Fruit fly (Drosophila melanogaster) whole organism, prepupa: ENCODE data around the gene CG44837.
A peak's percentile ranks its signal among the peaks of the same experiment; 100 is the strongest.

Source experiments
- CG10631 ChIP-seq: fragments of 200-800 bp; sonication (Bioruptor generic); optimal IDR thresholded peaks from 2 replicates; lab custom pipeline; 2016; ENCODE audit warnings: missing biosample characterization, missing genetic modification characterization
- CG10669 ChIP-seq: fragments of 200-800 bp; sonication (Bioruptor generic); optimal IDR thresholded peaks from 3 replicates; lab custom pipeline; 2018; ENCODE audit warnings: missing biosample characterization, mild to moderate bottlenecking, missing genetic modification characterization, moderate library complexity
- CG11294 ChIP-seq: fragments of 200-800 bp; sonication (Bioruptor generic); IDR thresholded peaks from 2 replicates; pipeline ENCODE4 v1.3.6; 2022; ENCODE audit warnings: missing biosample characterization, missing genetic modification characterization
- CG11762 ChIP-seq: fragments of 200-800 bp; sonication (Bioruptor generic); optimal IDR thresholded peaks from 3 replicates; lab custom pipeline; 2016; ENCODE audit warnings: missing biosample characterization, missing genetic modification characterization; ENCODE audit not compliant: insufficient read depth
- CG11902 ChIP-seq: fragments of 200-800 bp; sonication (Bioruptor generic); optimal IDR thresholded peaks from 3 replicates; lab custom pipeline; 2016; ENCODE audit warnings: missing biosample characterization, missing genetic modification characterization
- CG1621 ChIP-seq: fragments of 200-800 bp; sonication (Bioruptor generic); optimal IDR thresholded peaks from 3 replicates; lab custom pipeline; 2018; ENCODE audit warnings: missing biosample characterization, mild to moderate bottlenecking, missing genetic modification characterization
- CG16779 ChIP-seq: fragments of 200-800 bp; sonication (Bioruptor generic); optimal IDR thresholded peaks from 3 replicates; lab custom pipeline; 2017; ENCODE audit warnings: missing biosample characterization, mild to moderate bottlenecking, missing genetic modification characterization
- CG3032 ChIP-seq: fragments of 200-800 bp; optimal IDR thresholded peaks from 2 replicates; lab custom pipeline; 2019; ENCODE audit warnings: missing biosample characterization, mild to moderate bottlenecking, missing genetic modification characterization, moderate library complexity
- CG31627 ChIP-seq: fragments of 200-800 bp; sonication (Bioruptor generic); optimal IDR thresholded peaks from 3 replicates; lab custom pipeline; 2016; ENCODE audit warnings: missing biosample characterization, missing genetic modification characterization
- CG32006 ChIP-seq: fragments of 200-800 bp; sonication (Bioruptor generic); optimal IDR thresholded peaks from 3 replicates; lab custom pipeline; 2017; ENCODE audit warnings: missing biosample characterization, mild to moderate bottlenecking, missing genetic modification characterization
- CG4318 ChIP-seq: fragments of 200-800 bp; sonication (Bioruptor generic); optimal IDR thresholded peaks from 3 replicates; lab custom pipeline; 2017; ENCODE audit warnings: missing biosample characterization, mild to moderate bottlenecking, missing genetic modification characterization
- CG6163 ChIP-seq: fragments of 200-800 bp; sonication (Bioruptor generic); IDR thresholded peaks from 3 replicates; pipeline ENCODE4 v1.3.6; 2022; ENCODE audit warnings: missing biosample characterization, missing genetic modification characterization
- CG6276 ChIP-seq: fragments of 200-800 bp; sonication (Bioruptor generic); optimal IDR thresholded peaks from 2 replicates; lab custom pipeline; 2017; ENCODE audit warnings: missing biosample characterization, mild to moderate bottlenecking, missing genetic modification characterization
- CG6808 ChIP-seq: fragments of 200-800 bp; sonication (Bioruptor generic); optimal IDR thresholded peaks from 3 replicates; lab custom pipeline; 2017; ENCODE audit warnings: missing biosample characterization, missing genetic modification characterization, mild to moderate bottlenecking, moderate library complexity, missing genetic modification reagents
- CG6854 ChIP-seq: fragments of 200-800 bp; sonication (Bioruptor generic); optimal IDR thresholded peaks from 2 replicates; lab custom pipeline; 2017; ENCODE audit warnings: missing biosample characterization, mild to moderate bottlenecking, missing genetic modification characterization
- CG7368 ChIP-seq: fragments of 200-800 bp; sonication (Bioruptor generic); optimal IDR thresholded peaks from 3 replicates; lab custom pipeline; 2016; ENCODE audit warnings: missing biosample characterization, missing genetic modification characterization
- CG8319 ChIP-seq: fragments of 200-800 bp; sonication (Bioruptor generic); optimal IDR thresholded peaks from 3 replicates; lab custom pipeline; 2016; ENCODE audit warnings: missing biosample characterization, missing genetic modification characterization
- CG9139 ChIP-seq: fragments of 200-800 bp; sonication (Bioruptor generic); optimal IDR thresholded peaks from 3 replicates; lab custom pipeline; 2017; ENCODE audit warnings: missing biosample characterization, mild to moderate bottlenecking, missing genetic modification characterization
- Eip75B ChIP-seq: fragments of 200-800 bp; sonication (Bioruptor generic); optimal IDR thresholded peaks from 3 replicates; lab custom pipeline; 2016; ENCODE audit warnings: missing biosample characterization, missing genetic modification characterization
- Eip78C ChIP-seq: fragments of 200-800 bp; sonication (Bioruptor generic); peaks from one replicate; lab custom pipeline; 2016; ENCODE audit warnings: missing biosample characterization, missing genetic modification characterization
- Eip93F ChIP-seq: fragments of 200-800 bp; sonication (Bioruptor generic); optimal IDR thresholded peaks from 2 replicates; lab custom pipeline; 2016; ENCODE audit warnings: missing biosample characterization, mild to moderate bottlenecking, missing genetic modification characterization
- Ets21C ChIP-seq: fragments of 200-800 bp; sonication (Bioruptor generic); optimal IDR thresholded peaks from 3 replicates; lab custom pipeline; 2016; ENCODE audit warnings: missing biosample characterization, missing genetic modification characterization
- Ets96B ChIP-seq: fragments of 200-800 bp; optimal IDR thresholded peaks from 2 replicates; lab custom pipeline; 2019; ENCODE audit warnings: missing biosample characterization, mild to moderate bottlenecking, missing genetic modification characterization, moderate library complexity
- Gug ChIP-seq: fragments of 200-800 bp; sonication (Bioruptor generic); IDR thresholded peaks from 2 replicates; pipeline ENCODE4 v1.3.6; 2022; ENCODE audit warnings: missing biosample characterization, missing genetic modification characterization
- Hr38 ChIP-seq: sonication (Bioruptor generic); optimal IDR thresholded peaks from 2 replicates; lab custom pipeline; 2016; ENCODE audit warnings: missing biosample characterization, missing genetic modification characterization
- Hr39 ChIP-seq: fragments of 200-800 bp; sonication (Bioruptor generic); optimal IDR thresholded peaks from 2 replicates; lab custom pipeline; 2016; ENCODE audit warnings: missing biosample characterization, missing genetic modification characterization
- Hr4 ChIP-seq: fragments of 200-800 bp; sonication (Bioruptor generic); optimal IDR thresholded peaks from 3 replicates; lab custom pipeline; 2016; ENCODE audit warnings: missing biosample characterization, missing genetic modification characterization
- Smox ChIP-seq: fragments of 200-800 bp; sonication (Bioruptor generic); optimal IDR thresholded peaks from 3 replicates; lab custom pipeline; 2016; ENCODE audit warnings: missing biosample characterization, missing genetic modification characterization
- Sox102F ChIP-seq: fragments of 200-800 bp; sonication (Bioruptor generic); optimal IDR thresholded peaks from 2 replicates; lab custom pipeline; 2016; ENCODE audit warnings: missing biosample characterization, mild to moderate bottlenecking, missing genetic modification characterization
- Sox14 ChIP-seq: fragments of 200-800 bp; sonication (Bioruptor generic); optimal IDR thresholded peaks from 3 replicates; lab custom pipeline; 2016; ENCODE audit warnings: missing biosample characterization, missing genetic modification characterization
- achi ChIP-seq: fragments of 200-800 bp; sonication (Bioruptor generic); optimal IDR thresholded peaks from 3 replicates; lab custom pipeline; 2016; ENCODE audit warnings: missing biosample characterization, missing genetic modification characterization
- acj6 ChIP-seq: fragments of 200-800 bp; sonication (Bioruptor generic); optimal IDR thresholded peaks from 3 replicates; lab custom pipeline; 2016; ENCODE audit warnings: missing biosample characterization, missing genetic modification characterization
- dsx ChIP-seq: fragments of 200-800 bp; optimal IDR thresholded peaks from 3 replicates; lab custom pipeline; 2019; ENCODE audit warnings: missing biosample characterization, mild to moderate bottlenecking, missing genetic modification characterization, moderate library complexity; ENCODE audit not compliant: poor library complexity, severe bottlenecking
- esn ChIP-seq: fragments of 200-800 bp; sonication (Bioruptor generic); optimal IDR thresholded peaks from 2 replicates; lab custom pipeline; 2016; ENCODE audit warnings: missing biosample characterization, mild to moderate bottlenecking, missing genetic modification characterization, moderate library complexity
- fd85E ChIP-seq: fragments of 200-800 bp; sonication (Bioruptor generic); optimal IDR thresholded peaks from 3 replicates; lab custom pipeline; 2016; ENCODE audit warnings: missing biosample characterization, missing genetic modification characterization
- fkh ChIP-seq: fragments of 200-800 bp; sonication (Bioruptor generic); optimal IDR thresholded peaks from 3 replicates; lab custom pipeline; 2017; ENCODE audit warnings: missing biosample characterization, mild to moderate bottlenecking, missing genetic modification characterization, moderate library complexity
- lz ChIP-seq: fragments of 200-800 bp; sonication (Bioruptor generic); optimal IDR thresholded peaks from 3 replicates; lab custom pipeline; 2016; ENCODE audit warnings: missing biosample characterization, missing genetic modification characterization
- net ChIP-seq: fragments of 200-800 bp; sonication (Bioruptor generic); optimal IDR thresholded peaks from 3 replicates; lab custom pipeline; 2016; ENCODE audit warnings: missing biosample characterization, missing genetic modification characterization
- pdm3 ChIP-seq: fragments of 200-800 bp; sonication (Bioruptor generic); optimal IDR thresholded peaks from 3 replicates; lab custom pipeline; 2016; ENCODE audit warnings: missing biosample characterization, missing genetic modification characterization
- salr ChIP-seq, 2 experiments: fragments of 200-800 bp; sonication (Bioruptor generic); optimal IDR thresholded peaks; 3 replicates each; lab custom pipeline; 2016 to 2018; ENCODE audit warnings: missing biosample characterization in 2 of 2, missing genetic modification characterization in 2 of 2, mild to moderate bottlenecking in 1 of 2
- spab ChIP-seq: fragments of 200-800 bp; sonication (Bioruptor generic); optimal IDR thresholded peaks from 2 replicates; lab custom pipeline; 2017; ENCODE audit warnings: missing biosample characterization, mild to moderate bottlenecking, missing genetic modification characterization, missing genetic modification reagents
- ss ChIP-seq, 2 experiments: fragments of 200-800 bp; sonication (Bioruptor generic); optimal IDR thresholded peaks; 2 replicates in 1 of 2; 3 replicates in 1 of 2; lab custom pipeline; 2017 to 2018; ENCODE audit warnings: mild to moderate bottlenecking in 2 of 2, missing biosample characterization in 2 of 2, missing genetic modification characterization in 2 of 2, moderate library complexity in 1 of 2
- svp ChIP-seq: fragments of 200-800 bp; sonication (Bioruptor generic); peaks from one replicate; lab custom pipeline; 2016; ENCODE audit warnings: missing biosample characterization, missing genetic modification characterization
- topi ChIP-seq: fragments of 200-800 bp; sonication (Bioruptor generic); optimal IDR thresholded peaks from 3 replicates; lab custom pipeline; 2016; ENCODE audit warnings: missing biosample characterization, missing genetic modification characterization

CG44837 gene

dm6 chr3L:11924657-11925056 lies 14.0 kb downstream of the CG44837 start, which contains the start of gene SdhAL:
Gene SdhAL (minus strand): TSS chr3L:11924757.
- TF ChIP-seq CG10631 (GFP tag; lab: Kevin White, UChicago) = no peak
- TF ChIP-seq svp (GFP tag; lab: Kevin White, UChicago) = no peak
- TF ChIP-seq dsx (GFP tag; lab: Kevin White, UChicago) = no peak
- no peak for TF ChIP-seq salr (GFP tag; optimal IDR thresholded peaks at IDR 0.05; lab: Kevin White, UChicago)
- TF ChIP-seq topi (GFP tag; lab: Kevin White, UChicago) = no peak
- no peak for TF ChIP-seq fd85E (GFP tag; lab: Kevin White, UChicago)
- no peak for TF ChIP-seq CG3032 (tag; lab: Kevin White, UChicago)
- TF ChIP-seq CG6163 (GFP tag; lab: Robert Waterston, UW) = no peak
- no peak for TF ChIP-seq CG6276 (GFP tag; lab: Kevin White, UChicago)
- TF ChIP-seq pdm3 (GFP tag; lab: Kevin White, UChicago) = no peak
- TF ChIP-seq CG16779 (tag; lab: Kevin White, UChicago) = no peak
- TF ChIP-seq CG10669 = no peak
- no peak for TF ChIP-seq spab
- no peak for TF ChIP-seq Eip78C (GFP tag; lab: Kevin White, UChicago)
- TF ChIP-seq Smox = no peak
- TF ChIP-seq Ets21C (GFP tag; lab: Kevin White, UChicago) = no peak

dm6 chr3L:11921213-11921612 lies 17.5 kb downstream of the CG44837 start, which contains the start of gene CG11588:
Gene CG11588 (plus strand): TSS chr3L:11921513.
- no peak for TF ChIP-seq net (GFP tag; lab: Kevin White, UChicago)
- TF ChIP-seq Sox14 (GFP tag; lab: Kevin White, UChicago) = no peak
- no peak for TF ChIP-seq fkh (GFP tag; lab: Kevin White, UChicago)
- no peak for TF ChIP-seq Hr39 (GFP tag; lab: Kevin White, UChicago)
- no peak for TF ChIP-seq Gug (GFP tag; lab: Robert Waterston, UW)

- TF ChIP-seq CG32006 (GFP tag; lab: Kevin White, UChicago) (no peak), Sox102F (no peak), Hr38 (GFP tag; lab: Kevin White, UChicago) (no peak), Eip75B (peak; percentile 77), Eip78C (GFP tag; lab: Kevin White, UChicago) (no peak), svp (GFP tag; lab: Kevin White, UChicago) (peak; percentile 42), fkh (GFP tag; lab: Kevin White, UChicago) (peak; percentile 10), acj6 (no peak), topi (GFP tag; lab: Kevin White, UChicago) (no peak), dsx (GFP tag; lab: Kevin White, UChicago) (no peak)
These were observed 20.5 kb downstream of the CG44837 start for dm6 chr3L:11918217-11918616.

dm6 chr3L:11896756-11897155 lies 41.9 kb downstream of the CG44837 start:
- TF ChIP-seq CG4318 (GFP tag; lab: Kevin White, UChicago) = no peak
- peak; percentile 9 for TF ChIP-seq Hr39 (GFP tag; lab: Kevin White, UChicago)
- TF ChIP-seq CG10669 = peak; percentile 51
- no peak for TF ChIP-seq Hr4
- TF ChIP-seq lz (GFP tag; lab: Kevin White, UChicago) = no peak
- no peak for TF ChIP-seq CG11762 (GFP tag; lab: Kevin White, UChicago)
- no peak for TF ChIP-seq Eip93F
- no peak for TF ChIP-seq esn (GFP tag; lab: Kevin White, UChicago)
- TF ChIP-seq CG8319 = no peak
- TF ChIP-seq dsx (GFP tag; lab: Kevin White, UChicago) = no peak
- TF ChIP-seq spab = peak; percentile 18
- TF ChIP-seq CG1621 (tag; lab: Kevin White, UChicago) = no peak
- TF ChIP-seq salr (GFP tag; optimal IDR thresholded peaks at IDR 0.05; lab: Kevin White, UChicago) = no peak
- TF ChIP-seq ss (GFP tag; optimal IDR thresholded peaks at IDR 0.05; lab: Kevin White, UChicago) = peak in 1 of 2 experiments; percentile 36
- TF ChIP-seq pdm3 (GFP tag; lab: Kevin White, UChicago) = no peak
- no peak for TF ChIP-seq CG16779 (tag; lab: Kevin White, UChicago)
- TF ChIP-seq CG11902 (GFP tag; lab: Kevin White, UChicago) = no peak
- no peak for TF ChIP-seq Smox
- no peak for TF ChIP-seq CG31627
- TF ChIP-seq svp (GFP tag; lab: Kevin White, UChicago) = peak; percentile 58
- no peak for TF ChIP-seq CG7368 (GFP tag; lab: Kevin White, UChicago)
- no peak for TF ChIP-seq CG9139 (GFP tag; lab: Kevin White, UChicago)
- TF ChIP-seq CG6854 (GFP tag; lab: Kevin White, UChicago) = no peak
- TF ChIP-seq CG6808 = no peak
- TF ChIP-seq Gug (GFP tag; lab: Robert Waterston, UW) = no peak
- TF ChIP-seq fd85E (GFP tag; lab: Kevin White, UChicago) = no peak
- TF ChIP-seq Ets96B (tag; lab: Kevin White, UChicago) = peak; percentile 39
- TF ChIP-seq net (GFP tag; lab: Kevin White, UChicago) = no peak
- no peak for TF ChIP-seq Ets21C (GFP tag; lab: Kevin White, UChicago)
- no peak for TF ChIP-seq CG11294 (GFP tag; lab: Robert Waterston, UW)
- peak; percentile 10 for TF ChIP-seq achi (GFP tag; lab: Kevin White, UChicago)
